Fruit fly (Drosophila melanogaster): ENCODE results near the gene CG43248.

- no peak for TF ChIP-seq Mio (GFP tag; optimal IDR thresholded peaks at IDR 0.05)
- no peak for TF ChIP-seq psq (GFP tag; optimal IDR thresholded peaks at IDR 0.05)
- no peak for TF ChIP-seq Myc (optimal IDR thresholded peaks at IDR 0.05)
Observed at dm6 chr3L:15500813-15501645, 30.2 kb downstream of the CG43248 start, which contains the start of gene CG7272.

Measured in whole organism, wandering third instar larva.